Worm (Caenorhabditis elegans) whole organism, L4 larva: ENCODE measurements around the gene oac-15.
A peak's percentile ranks its signal among the peaks of the same experiment; 100 is the strongest.

ENCODE experiments used
- F10B5.3 ChIP-seq: sonication (generic microtip); optimal IDR thresholded peaks from 2 replicates; lab custom pipeline; 2016; ENCODE audit warnings: mild to moderate bottlenecking, missing genetic modification characterization, missing compliant biosample characterization
- F26F4.8 ChIP-seq: fragments of 200-800 bp; sonication (Bioruptor generic); conservative IDR thresholded peaks from 2 replicates; pipeline ENCODE4 v1.3.6; 2022; ENCODE audit warnings: missing genetic modification characterization, missing compliant biosample characterization
- F49E8.2 ChIP-seq: sonication (generic microtip); optimal IDR thresholded peaks from 2 replicates; lab custom pipeline; 2016; ENCODE audit warnings: missing compliant biosample characterization, mild to moderate bottlenecking, missing genetic modification characterization, borderline replicate concordance
- R02D3.7 ChIP-seq: fragments of 150-350 bp; sonication (generic microtip); optimal IDR thresholded peaks from 3 replicates; lab custom pipeline; 2014; ENCODE audit warnings: missing biosample characterization, missing genetic modification characterization
- Y105C5A.15 ChIP-seq: fragments of 200-800 bp; sonication (Bioruptor generic); IDR thresholded peaks from 2 replicates; pipeline ENCODE4 v1.3.6; 2022; ENCODE audit warnings: missing genetic modification characterization, missing compliant biosample characterization
- aha-1 ChIP-seq: fragments of 150-350 bp; peaks from one replicate; lab custom pipeline; 2014; ENCODE audit warnings: missing biosample characterization, missing genetic modification characterization
- attf-4 ChIP-seq: sonication (generic microtip); optimal IDR thresholded peaks from 3 replicates; lab custom pipeline; 2017; ENCODE audit warnings: missing biosample characterization, missing genetic modification characterization
- ceh-20 ChIP-seq: fragments of 200-800 bp; sonication (Bioruptor generic); IDR thresholded peaks from 2 replicates; pipeline ENCODE4 v1.3.6; 2022; ENCODE audit warnings: missing genetic modification reagents, missing genetic modification characterization, missing compliant biosample characterization
- ceh-28 ChIP-seq: fragments of 150-350 bp; optimal IDR thresholded peaks from 2 replicates; lab custom pipeline; 2014; ENCODE audit warnings: missing biosample characterization, missing genetic modification reagents, missing genetic modification characterization
- ceh-32 ChIP-seq: sonication (generic microtip); optimal IDR thresholded peaks from 2 replicates; lab custom pipeline; 2016; ENCODE audit warnings: mild to moderate bottlenecking, missing genetic modification characterization, missing compliant biosample characterization; ENCODE audit not compliant: poor library complexity
- ceh-82 ChIP-seq: sonication (generic microtip); optimal IDR thresholded peaks from 2 replicates; lab custom pipeline; 2017; ENCODE audit warnings: missing biosample characterization, missing genetic modification characterization
- daf-12 ChIP-seq: fragments of 150-350 bp; optimal IDR thresholded peaks from 2 replicates; lab custom pipeline; 2014; ENCODE audit warnings: missing biosample characterization, missing genetic modification reagents, missing genetic modification characterization
- daf-16 ChIP-seq, 3 experiments: sonication (generic microtip); optimal IDR thresholded peaks; 2 replicates each; lab custom pipeline; 2016 to 2017; ENCODE audit warnings: missing genetic modification characterization in 3 of 3, missing genetic modification reagents in 3 of 3, mild to moderate bottlenecking in 2 of 3, missing compliant biosample characterization in 2 of 3, missing biosample characterization in 1 of 3, moderate library complexity in 1 of 3
- daf-19 ChIP-seq: fragments of 200-800 bp; sonication (Bioruptor generic); conservative IDR thresholded peaks from 2 replicates; pipeline ENCODE4 v1.3.6; 2022; ENCODE audit warnings: missing genetic modification characterization, missing compliant biosample characterization
- daf-8 ChIP-seq: fragments of 200-800 bp; sonication (Bioruptor generic); IDR thresholded peaks from 2 replicates; pipeline ENCODE4 v1.3.6; 2022; ENCODE audit warnings: missing genetic modification characterization, missing compliant biosample characterization
- dmd-8 ChIP-seq: fragments of 200-800 bp; sonication (Bioruptor generic); IDR thresholded peaks from 2 replicates; pipeline ENCODE4 v1.3.6; 2022; ENCODE audit warnings: missing genetic modification characterization, missing compliant biosample characterization
- dmd-9 ChIP-seq: fragments of 200-800 bp; sonication (Bioruptor generic); IDR thresholded peaks from 2 replicates; pipeline ENCODE4 v1.3.6; 2022; ENCODE audit warnings: missing genetic modification reagents, missing genetic modification characterization, missing compliant biosample characterization
- lim-7 ChIP-seq: fragments of 200-800 bp; sonication (Bioruptor generic); IDR thresholded peaks from 2 replicates; pipeline ENCODE4 v1.3.6; 2022; ENCODE audit warnings: missing genetic modification characterization, missing compliant biosample characterization
- lin-15B ChIP-seq: fragments of 150-350 bp; sonication (generic microtip); optimal IDR thresholded peaks from 3 replicates; lab custom pipeline; 2014; ENCODE audit warnings: missing biosample characterization, missing genetic modification characterization
- lsy-2 ChIP-seq, 2 experiments: fragments of 150-350 bp in 1 of 2; sonication (generic microtip) in 1 of 2; optimal IDR thresholded peaks; 2 replicates each; lab custom pipeline; 2014 to 2017; ENCODE audit warnings: missing biosample characterization in 2 of 2, missing genetic modification characterization in 2 of 2
- madf-9 ChIP-seq: fragments of 200-800 bp; sonication (Bioruptor generic); conservative IDR thresholded peaks from 2 replicates; pipeline ENCODE4 v1.3.6; 2022; ENCODE audit warnings: missing genetic modification reagents, missing genetic modification characterization, missing compliant biosample characterization
- mes-2 ChIP-seq: sonication (generic microtip); optimal IDR thresholded peaks from 2 replicates; lab custom pipeline; 2016; ENCODE audit warnings: missing genotype, mild to moderate bottlenecking, missing genetic modification characterization, missing compliant biosample characterization; ENCODE audit not compliant: poor library complexity, severe bottlenecking
- mxl-3 ChIP-seq: fragments of 200-800 bp; sonication (Bioruptor generic); optimal IDR thresholded peaks from 2 replicates; lab custom pipeline; 2018; ENCODE audit warnings: mild to moderate bottlenecking, missing genetic modification characterization, missing compliant biosample characterization
- nhr-102 ChIP-seq: sonication (generic microtip); optimal IDR thresholded peaks from 2 replicates; lab custom pipeline; 2016; ENCODE audit warnings: mild to moderate bottlenecking, missing genetic modification characterization, moderate library complexity, missing compliant biosample characterization
- nhr-237 ChIP-seq: sonication (generic microtip); optimal IDR thresholded peaks from 2 replicates; lab custom pipeline; 2017; ENCODE audit warnings: missing biosample characterization, missing genetic modification characterization
- nhr-28 ChIP-seq: fragments of 150-350 bp; optimal IDR thresholded peaks from 2 replicates; lab custom pipeline; 2014; ENCODE audit warnings: missing biosample characterization, missing genetic modification characterization
- nhr-41 ChIP-seq: fragments of 200-800 bp; sonication (Bioruptor generic); IDR thresholded peaks from 2 replicates; pipeline ENCODE4 v1.3.6; 2022; ENCODE audit warnings: missing genetic modification reagents, missing genetic modification characterization, missing compliant biosample characterization
- nhr-6 ChIP-seq: fragments of 150-350 bp; optimal IDR thresholded peaks from 2 replicates; lab custom pipeline; 2014; ENCODE audit warnings: missing biosample characterization, missing genetic modification characterization
- nhr-77 ChIP-seq: fragments of 150-350 bp; optimal IDR thresholded peaks from 2 replicates; lab custom pipeline; 2014; ENCODE audit warnings: missing biosample characterization, missing genetic modification characterization
- php-3 ChIP-seq: fragments of 200-800 bp; sonication (Bioruptor generic); IDR thresholded peaks from 2 replicates; pipeline ENCODE4 v1.3.6; 2022; ENCODE audit warnings: missing genetic modification reagents, missing genetic modification characterization, missing compliant biosample characterization
- snpc-4 ChIP-seq: fragments of 150-350 bp; optimal IDR thresholded peaks from 2 replicates; lab custom pipeline; 2014; ENCODE audit warnings: missing biosample characterization, missing genetic modification characterization
- spr-1 ChIP-seq: sonication (generic microtip); optimal IDR thresholded peaks from 2 replicates; lab custom pipeline; 2016; ENCODE audit warnings: mild to moderate bottlenecking, missing genetic modification characterization, missing compliant biosample characterization
- tag-97 ChIP-seq: fragments of 200-800 bp; sonication (Bioruptor generic); IDR thresholded peaks from 2 replicates; pipeline ENCODE4 v1.3.6; 2022; ENCODE audit warnings: missing genetic modification characterization, missing compliant biosample characterization
- tra-1 ChIP-seq: fragments of 200-800 bp; sonication (Bioruptor generic); IDR thresholded peaks from 2 replicates; pipeline ENCODE4 v1.3.6; 2022; ENCODE audit warnings: missing genetic modification reagents, missing genetic modification characterization, missing compliant biosample characterization
- unc-130 ChIP-seq: sonication (generic microtip); optimal IDR thresholded peaks from 2 replicates; lab custom pipeline; 2016; ENCODE audit warnings: missing genetic modification reagents, missing genetic modification characterization, missing compliant biosample characterization
- unc-39 ChIP-seq: sonication (generic microtip); optimal IDR thresholded peaks from 2 replicates; lab custom pipeline; 2017; ENCODE audit warnings: missing biosample characterization, missing genetic modification characterization
- unc-62 ChIP-seq, 3 experiments: fragments of 150-350 bp in 1 of 3; sonication (generic microtip); optimal IDR thresholded peaks in 2 of 3; peaks in 1 of 3; 1 replicate in 1 of 3; 2 replicates in 2 of 3; lab custom pipeline; 2014 to 2017; ENCODE audit warnings: missing biosample characterization in 3 of 3, missing genetic modification characterization in 3 of 3, missing genetic modification reagents in 3 of 3, missing genotype in 1 of 3
- zfp-3 ChIP-seq: fragments of 200-800 bp; sonication (Bioruptor generic); conservative IDR thresholded peaks from 2 replicates; pipeline ENCODE4 v1.3.6; 2022; ENCODE audit warnings: missing genetic modification reagents, missing genetic modification characterization, missing compliant biosample characterization
- ztf-7 ChIP-seq: fragments of 150-350 bp; optimal IDR thresholded peaks from 2 replicates; lab custom pipeline; 2014; ENCODE audit warnings: missing biosample characterization, missing genetic modification characterization

The oac-15 gene

ce11 chrV:16249105-16249504 lies 39.4 kb upstream of the oac-15 start:
- TF ChIP-seq unc-39 (tag; lab: Kevin White, UChicago) = no peak
- TF ChIP-seq, all 104 proteins: peak for 0

ce11 chrV:16246579-16246978 lies 36.8 kb upstream of the oac-15 start, which contains the start of gene srh-95:
TSS of gene srh-95 (plus strand) at chrV:16246879.
- TF ChIP-seq nhr-6 (no peak), ceh-82 (tag; lab: Kevin White, UChicago) (no peak), daf-16 (GFP tag; optimal IDR thresholded peaks at IDR 0.05; lab: Kevin White, UChicago) (no peak), daf-16 (tag; optimal IDR thresholded peaks at IDR 0.05; lab: Kevin White, UChicago) (no peak), F49E8.2 (no peak)

ce11 chrV:16244078-16244477 lies 34.3 kb upstream of the oac-15 start, which contains the start of gene srh-104:
TSS of gene srh-104 (minus strand) at chrV:16244178.
- TF ChIP-seq dmd-9 (no peak), nhr-41 (GFP tag; lab: Robert Waterston, UW) (no peak), daf-19 (no peak), unc-130 (GFP tag; lab: Kevin White, UChicago) (no peak), attf-4 (no peak), R02D3.7 (tag; lab: Kevin White, UChicago) (no peak), mxl-3 (GFP tag; lab: Kevin White, UChicago) (no peak), tag-97 (GFP tag; lab: Robert Waterston, UW) (no peak), spr-1 (no peak)

ce11 chrV:16237223-16237622 lies 27.5 kb upstream of the oac-15 start, which contains the start of gene F21H7.5:
TSS of gene F21H7.5 (plus strand) at chrV:16237523.
- TF ChIP-seq snpc-4 (tag; lab: Kevin White, UChicago) (no peak), nhr-237 (no peak), nhr-28 (tag; lab: Kevin White, UChicago) (no peak), F26F4.8 (no peak), lin-15B (tag; lab: Kevin White, UChicago) (no peak), mes-2 (tag; lab: Kevin White, UChicago) (no peak), ceh-32 (tag; lab: Kevin White, UChicago) (no peak), daf-8 (GFP tag; lab: Robert Waterston, UW) (no peak), unc-62 (GFP tag; optimal IDR thresholded peaks at IDR 0.05 in 1 of 2; lab: Kevin White, UChicago) (no peak), unc-62 (tag; optimal IDR thresholded peaks at IDR 0.05; lab: Kevin White, UChicago) (no peak), madf-9 (GFP tag; lab: Robert Waterston, UW) (no peak), daf-16 (GFP tag; optimal IDR thresholded peaks at IDR 0.05; lab: Kevin White, UChicago) (no peak), daf-16 (tag; optimal IDR thresholded peaks at IDR 0.05; lab: Kevin White, UChicago) (no peak), spr-1 (no peak), ceh-28 (tag; lab: Kevin White, UChicago) (no peak), Y105C5A.15 (no peak), daf-12 (tag; lab: Kevin White, UChicago) (no peak)

ce11 chrV:16235647-16236046 lies 25.9 kb upstream of the oac-15 start, which contains the start of gene srh-98:
TSS of gene srh-98 (minus strand) at chrV:16235747.
- TF ChIP-seq aha-1 (peak; percentile 65), lim-7 (GFP tag; lab: Robert Waterston, UW) (no peak)

- TF ChIP-seq nhr-102 (no peak), F10B5.3 (tag; lab: Kevin White, UChicago) (no peak), dmd-8 (GFP tag; lab: Robert Waterston, UW) (no peak), zfp-3 (GFP tag; lab: Robert Waterston, UW) (no peak), php-3 (no peak), madf-9 (GFP tag; lab: Robert Waterston, UW) (no peak), nhr-41 (GFP tag; lab: Robert Waterston, UW) (no peak), ztf-7 (no peak), nhr-77 (no peak), tra-1 (GFP tag; lab: Robert Waterston, UW) (no peak), ceh-20 (GFP tag; lab: Robert Waterston, UW) (no peak), daf-8 (GFP tag; lab: Robert Waterston, UW) (no peak), unc-62 (GFP tag; optimal IDR thresholded peaks at IDR 0.05 in 1 of 2; lab: Kevin White, UChicago) (no peak), unc-62 (tag; optimal IDR thresholded peaks at IDR 0.05; lab: Kevin White, UChicago) (no peak), daf-16 (GFP tag; optimal IDR thresholded peaks at IDR 0.05; lab: Kevin White, UChicago) (no peak), daf-16 (tag; optimal IDR thresholded peaks at IDR 0.05; lab: Kevin White, UChicago) (no peak), lsy-2 (tag; optimal IDR thresholded peaks at IDR 0.05; lab: Kevin White, UChicago) (no peak), nhr-28 (tag; lab: Kevin White, UChicago) (no peak)
Observed at ce11 chrV:16235135-16235534, 25.4 kb upstream of the oac-15 start, which contains the start of gene F21H7.3. TSS of gene F21H7.3 (minus strand) at chrV:16235235.
